Worm (Caenorhabditis elegans): ENCODE results near the gene sfrp-1.

- TF ChIP-seq nhr-232 (tag; optimal IDR thresholded peaks at IDR 0.05) (no peak), ceh-19 (GFP tag; optimal IDR thresholded peaks at IDR 0.05) (no peak), mec-3 (tag; optimal IDR thresholded peaks at IDR 0.05; ENCODE audit: borderline replicate concordance) (no peak), sox-2 (GFP tag; IDR thresholded peaks at IDR 0.05) (no peak), T23F11.4 (GFP tag; optimal IDR thresholded peaks at IDR 0.05) (no peak), tbx-2 (tag; optimal IDR thresholded peaks at IDR 0.05) (no peak), unc-55 (GFP tag; optimal IDR thresholded peaks at IDR 0.05) (no peak), nfya-1 (tag; optimal IDR thresholded peaks at IDR 0.05) (no peak), pha-2 (tag; optimal IDR thresholded peaks at IDR 0.05) (no peak), pqm-1 (tag; optimal IDR thresholded peaks at IDR 0.05) (no peak), dmd-4 (tag; optimal IDR thresholded peaks at IDR 0.05; ENCODE audit: borderline replicate concordance) (no peak)
Observed at ce11 chrIV:6402386-6402905, at the start of gene sfrp-1.

All from whole organism, late embryonic.